Worm (Caenorhabditis elegans) whole organism, L4 larva: Measurements from ENCODE around the gene clh-5.

Source experiments
- ZK337.2 ChIP-seq: fragments of 200-800 bp; sonication (Bioruptor generic); IDR thresholded peaks from 2 replicates; pipeline ENCODE4 v1.3.6; 2022; ENCODE audit warnings: missing genetic modification reagents, missing genetic modification characterization, missing compliant biosample characterization
- aha-1 ChIP-seq: fragments of 150-350 bp; peaks from one replicate; lab custom pipeline; 2014; ENCODE audit warnings: missing biosample characterization, missing genetic modification characterization
- arid-1 ChIP-seq: fragments of 200-800 bp; sonication (Bioruptor generic); conservative IDR thresholded peaks from 2 replicates; pipeline ENCODE4 v1.3.6; 2022; ENCODE audit warnings: missing genetic modification reagents, missing genetic modification characterization, missing compliant biosample characterization
- ctbp-1 ChIP-seq: fragments of 200-800 bp; sonication (Bioruptor generic); IDR thresholded peaks from 2 replicates; pipeline ENCODE4 v1.3.6; 2022; ENCODE audit warnings: missing genetic modification reagents, missing genetic modification characterization, missing compliant biosample characterization
- daf-19 ChIP-seq: fragments of 200-800 bp; sonication (Bioruptor generic); conservative IDR thresholded peaks from 2 replicates; pipeline ENCODE4 v1.3.6; 2022; ENCODE audit warnings: missing genetic modification characterization, missing compliant biosample characterization
- nhr-6 ChIP-seq: fragments of 150-350 bp; optimal IDR thresholded peaks from 2 replicates; lab custom pipeline; 2014; ENCODE audit warnings: missing biosample characterization, missing genetic modification characterization

clh-5 gene

ce11 chrII:9054604-9055003 lies 43.8 kb downstream of the clh-5 start, which contains the start of gene chmp-7 (continued):
- peak; percentile 50; the same call in 1 of the 2 replicates for TF ChIP-seq ctbp-1 (GFP tag; lab: Robert Waterston, UW)
- no peak for TF ChIP-seq daf-19 (GFP tag; lab: Robert Waterston, UW)

DNA sequence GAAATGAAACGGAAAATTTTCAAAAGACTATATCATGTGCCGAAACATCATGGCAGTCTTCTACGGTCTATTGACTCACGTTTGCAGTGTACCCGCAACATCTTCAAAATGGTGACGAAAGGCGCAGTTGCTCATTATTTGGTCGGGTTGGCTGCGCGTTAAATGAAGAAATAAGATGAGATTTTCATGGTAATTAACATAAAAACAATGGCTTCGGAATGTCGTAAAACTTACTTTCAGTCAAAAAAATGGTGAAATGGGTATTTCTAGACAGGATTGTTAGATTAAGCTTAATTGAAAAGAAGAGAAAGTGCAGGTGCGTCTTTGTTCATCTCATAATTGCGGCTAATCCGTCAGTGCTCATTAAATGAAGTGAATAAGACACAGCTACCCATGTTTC lies 44.8 kb downstream of the clh-5 start, which contains the start of gene T24B8.7:
Gene T24B8.7 (minus strand): TSS at position 101 of the 400 bp plus-strand sequence.
- TF ChIP-seq ZK337.2 = no peak
- peak; percentile 35 for TF ChIP-seq aha-1
- no peak for TF ChIP-seq arid-1 (GFP tag; lab: Robert Waterston, UW)
- no peak for TF ChIP-seq nhr-6 (tag; lab: Kevin White, UChicago)
- TF ChIP-seq, all 104 proteins: peak for 1
